Worm (Caenorhabditis elegans) whole organism, midembryonic: Measurements from ENCODE around the gene R09E10.2.
A peak's percentile ranks its signal among the peaks of the same experiment; 100 is the strongest.
"Not testable (repeated sequence)": the region's sequence is repeated elsewhere in the genome, so short reads cannot be mapped to it uniquely, and the experiment has no call there.

Experiments used
- cog-1 ChIP-seq: sonication (generic microtip); optimal IDR thresholded peaks from 2 replicates; lab custom pipeline; 2016; ENCODE audit warnings: missing genetic modification characterization, missing compliant biosample characterization
- klf-2 ChIP-seq: fragments of 200-800 bp; sonication (Bioruptor generic); conservative IDR thresholded peaks from 2 replicates; pipeline ENCODE4 v1.3.6; 2022; ENCODE audit warnings: missing genetic modification reagents, missing genetic modification characterization, missing compliant biosample characterization
- tab-1 ChIP-seq: fragments of 200-800 bp; sonication (Bioruptor generic); IDR thresholded peaks from 2 replicates; pipeline ENCODE4 v1.3.6; 2022; ENCODE audit warnings: missing genetic modification characterization, missing compliant biosample characterization
- ztf-23 ChIP-seq: fragments of 200-800 bp; sonication (Bioruptor generic); IDR thresholded peaks from 2 replicates; pipeline ENCODE4 v1.3.6; 2022; ENCODE audit warnings: missing genetic modification reagents, missing genetic modification characterization, missing compliant biosample characterization
- ztf-29 ChIP-seq: fragments of 200-800 bp; sonication (Bioruptor generic); IDR thresholded peaks from 2 replicates; pipeline ENCODE4 v1.3.6; 2022; ENCODE audit warnings: missing genetic modification reagents, missing genetic modification characterization, missing compliant biosample characterization

DNA sequence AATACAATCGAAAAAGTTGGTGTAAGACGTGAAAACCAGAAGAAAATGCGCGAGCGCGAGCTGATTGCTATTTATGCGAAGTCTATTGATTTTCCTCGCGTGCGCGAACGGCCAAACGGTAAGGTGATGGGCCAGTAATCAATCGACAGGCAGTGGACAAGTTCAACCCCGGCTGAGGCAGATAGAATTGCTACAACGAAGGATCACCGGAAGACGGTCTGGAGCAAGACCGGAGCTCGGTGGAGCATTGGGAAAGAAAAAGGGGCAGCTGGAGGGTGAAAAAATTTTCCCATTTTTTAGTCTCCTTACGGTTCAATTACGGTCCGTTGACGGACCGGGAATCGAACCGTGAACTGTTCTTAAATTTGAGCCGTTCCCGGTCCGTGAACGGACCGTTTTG is 5.3 kb upstream of the R09E10.2 start:
- not testable (repeated sequence) for TF ChIP-seq klf-2 (GFP tag; lab: Robert Waterston, UW); ztf-23 (GFP tag; lab: Robert Waterston, UW); ztf-29 (GFP tag; lab: Robert Waterston, UW); cog-1 (tag; lab: Kevin White, UChicago)
- TF ChIP-seq tab-1 (GFP tag; lab: Robert Waterston, UW), result 0 out of 2 replicates have a peak, but pooled peaks have one; percentile 52
